Worm (Caenorhabditis elegans): ENCODE data around the gene neg-1.

ce11 chrV:4375807-4376564 lies 1.3 kb upstream of the neg-1 start, which contains the start of gene F32D1.7:
- TF ChIP-seq snpc-4 (GFP tag; optimal IDR thresholded peaks at IDR 0.05) (peak; percentile 6), snpc-4 (tag; optimal IDR thresholded peaks at IDR 0.05) (peak in 1 of 4 experiments; percentile 14), F10E7.11 (tag; optimal IDR thresholded peaks at IDR 0.05) (no peak), lin-35 (GFP tag; optimal IDR thresholded peaks at IDR 0.05) (peak in 1 of 3 experiments; percentile 12), egl-18 (GFP tag; IDR thresholded peaks at IDR 0.05) (no peak), madf-10 (tag; optimal IDR thresholded peaks at IDR 0.05) (no peak), unc-130 (GFP tag; optimal IDR thresholded peaks at IDR 0.05) (peak; percentile 38), snpc-1.3 (tag; optimal IDR thresholded peaks at IDR 0.05; ENCODE audit: insufficient read depth) (peak; percentile 36), ama-1 (optimal IDR thresholded peaks at IDR 0.05) (no peak), ama-1 (GFP tag; optimal IDR thresholded peaks at IDR 0.05) (no peak), tbx-9 (tag; optimal IDR thresholded peaks at IDR 0.05; ENCODE audit: borderline replicate concordance) (no peak), pha-4 (tag; optimal IDR thresholded peaks at IDR 0.05) (no peak), lsy-27 (tag; optimal IDR thresholded peaks at IDR 0.05; ENCODE audit: borderline replicate concordance, insufficient read depth) (no peak)

Data from whole organism, young adult.